Worm (Caenorhabditis elegans) whole organism, L4 larva: ENCODE results near the gene tag-293.

Experiments
- F10B5.3 ChIP-seq: sonication (generic microtip); optimal IDR thresholded peaks from 2 replicates; lab custom pipeline; 2016; ENCODE audit warnings: mild to moderate bottlenecking, missing genetic modification characterization, missing compliant biosample characterization
- F44E2.7 ChIP-seq: fragments of 200-800 bp; sonication (Bioruptor generic); IDR thresholded peaks from 2 replicates; pipeline ENCODE4 v2.1.2; 2022; ENCODE audit warnings: missing genetic modification characterization, missing compliant biosample characterization
- T26A8.4 ChIP-seq: fragments of 200-800 bp; sonication (Bioruptor generic); IDR thresholded peaks from 2 replicates; pipeline ENCODE4 v1.3.6; 2022; ENCODE audit warnings: missing genetic modification characterization, missing compliant biosample characterization
- Y75B8A.6 ChIP-seq: fragments of 200-800 bp; sonication (Bioruptor generic); IDR thresholded peaks from 2 replicates; pipeline ENCODE4 v1.3.6; 2022; ENCODE audit warnings: missing genetic modification reagents, missing genetic modification characterization, missing compliant biosample characterization
- ama-1 ChIP-seq: fragments of 150-350 bp; optimal IDR thresholded peaks from 2 replicates; lab custom pipeline; 2014; ENCODE audit warnings: inconsistent platforms, mixed read lengths
- ceh-20 ChIP-seq: fragments of 200-800 bp; sonication (Bioruptor generic); IDR thresholded peaks from 2 replicates; pipeline ENCODE4 v1.3.6; 2022; ENCODE audit warnings: missing genetic modification reagents, missing genetic modification characterization, missing compliant biosample characterization
- ceh-28 ChIP-seq: fragments of 150-350 bp; optimal IDR thresholded peaks from 2 replicates; lab custom pipeline; 2014; ENCODE audit warnings: missing biosample characterization, missing genetic modification reagents, missing genetic modification characterization
- ceh-32 ChIP-seq: sonication (generic microtip); optimal IDR thresholded peaks from 2 replicates; lab custom pipeline; 2016; ENCODE audit warnings: mild to moderate bottlenecking, missing genetic modification characterization, missing compliant biosample characterization; ENCODE audit not compliant: poor library complexity
- ceh-44 ChIP-seq: fragments of 200-800 bp; sonication (Bioruptor generic); IDR thresholded peaks from 2 replicates; pipeline ENCODE4 v1.3.6; 2022; ENCODE audit warnings: missing genetic modification reagents, missing genetic modification characterization, missing compliant biosample characterization
- ctbp-1 ChIP-seq: fragments of 200-800 bp; sonication (Bioruptor generic); IDR thresholded peaks from 2 replicates; pipeline ENCODE4 v1.3.6; 2022; ENCODE audit warnings: missing genetic modification reagents, missing genetic modification characterization, missing compliant biosample characterization
- daf-12 ChIP-seq: fragments of 150-350 bp; optimal IDR thresholded peaks from 2 replicates; lab custom pipeline; 2014; ENCODE audit warnings: missing biosample characterization, missing genetic modification reagents, missing genetic modification characterization
- daf-16 ChIP-seq, 3 experiments: sonication (generic microtip); optimal IDR thresholded peaks; 2 replicates each; lab custom pipeline; 2016 to 2017; ENCODE audit warnings: missing genetic modification characterization in 3 of 3, missing genetic modification reagents in 3 of 3, mild to moderate bottlenecking in 2 of 3, missing compliant biosample characterization in 2 of 3, missing biosample characterization in 1 of 3, moderate library complexity in 1 of 3
- daf-19 ChIP-seq: fragments of 200-800 bp; sonication (Bioruptor generic); conservative IDR thresholded peaks from 2 replicates; pipeline ENCODE4 v1.3.6; 2022; ENCODE audit warnings: missing genetic modification characterization, missing compliant biosample characterization
- daf-8 ChIP-seq: fragments of 200-800 bp; sonication (Bioruptor generic); IDR thresholded peaks from 2 replicates; pipeline ENCODE4 v1.3.6; 2022; ENCODE audit warnings: missing genetic modification characterization, missing compliant biosample characterization
- dmd-6 ChIP-seq: fragments of 200-800 bp; sonication (Bioruptor generic); IDR thresholded peaks from 2 replicates; pipeline ENCODE4 v1.3.6; 2022; ENCODE audit warnings: missing genetic modification reagents, missing genetic modification characterization, missing compliant biosample characterization
- egl-27 ChIP-seq: sonication (generic microtip); optimal IDR thresholded peaks from 3 replicates; lab custom pipeline; 2017; ENCODE audit warnings: missing biosample characterization, missing genetic modification reagents, missing genetic modification characterization
- gei-8 ChIP-seq: fragments of 200-800 bp; sonication (Bioruptor generic); optimal IDR thresholded peaks from 2 replicates; lab custom pipeline; 2018; ENCODE audit warnings: mild to moderate bottlenecking, missing genetic modification characterization, missing compliant biosample characterization
- hlh-11 ChIP-seq: fragments of 200-800 bp; sonication (Bioruptor generic); optimal IDR thresholded peaks from 2 replicates; lab custom pipeline; 2018; ENCODE audit warnings: mild to moderate bottlenecking, missing genetic modification characterization, missing compliant biosample characterization
- hmg-1.1 ChIP-seq: fragments of 200-800 bp; sonication (Bioruptor generic); IDR thresholded peaks from 2 replicates; pipeline ENCODE4 v1.3.6; 2022; ENCODE audit warnings: missing genetic modification reagents, missing genetic modification characterization, missing compliant biosample characterization
- lin-1 ChIP-seq: fragments of 200-800 bp; sonication (Bioruptor generic); IDR thresholded peaks from 2 replicates; pipeline ENCODE4 v1.3.6; 2022; ENCODE audit warnings: missing genetic modification reagents, missing genetic modification characterization, missing compliant biosample characterization
- lir-3 ChIP-seq: sonication (generic microtip); optimal IDR thresholded peaks from 2 replicates; lab custom pipeline; 2016; ENCODE audit warnings: mild to moderate bottlenecking, missing genetic modification characterization, missing compliant biosample characterization
- madf-9 ChIP-seq: fragments of 200-800 bp; sonication (Bioruptor generic); conservative IDR thresholded peaks from 2 replicates; pipeline ENCODE4 v1.3.6; 2022; ENCODE audit warnings: missing genetic modification reagents, missing genetic modification characterization, missing compliant biosample characterization
- mdl-1 ChIP-seq, 2 experiments: fragments of 150-350 bp in 1 of 2; sonication (generic microtip) in 1 of 2; optimal IDR thresholded peaks; 2 replicates each; lab custom pipeline; 2014 to 2017; ENCODE audit warnings: missing biosample characterization in 2 of 2, missing genetic modification characterization in 2 of 2
- nhr-28 ChIP-seq: fragments of 150-350 bp; optimal IDR thresholded peaks from 2 replicates; lab custom pipeline; 2014; ENCODE audit warnings: missing biosample characterization, missing genetic modification characterization
- nhr-76 ChIP-seq: fragments of 150-350 bp; optimal IDR thresholded peaks from 2 replicates; lab custom pipeline; 2014; ENCODE audit warnings: missing biosample characterization, missing genetic modification characterization
- nhr-77 ChIP-seq: fragments of 150-350 bp; optimal IDR thresholded peaks from 2 replicates; lab custom pipeline; 2014; ENCODE audit warnings: missing biosample characterization, missing genetic modification characterization
- php-3 ChIP-seq: fragments of 200-800 bp; sonication (Bioruptor generic); IDR thresholded peaks from 2 replicates; pipeline ENCODE4 v1.3.6; 2022; ENCODE audit warnings: missing genetic modification reagents, missing genetic modification characterization, missing compliant biosample characterization
- pqm-1 ChIP-seq: sonication (generic microtip); optimal IDR thresholded peaks from 2 replicates; lab custom pipeline; 2017; ENCODE audit warnings: missing biosample characterization, missing genetic modification characterization
- snpc-1.2 ChIP-seq: fragments of 200-800 bp; sonication (Bioruptor generic); IDR thresholded peaks from 2 replicates; pipeline ENCODE4 v1.3.6; 2022; ENCODE audit warnings: missing genetic modification reagents, missing genetic modification characterization, missing compliant biosample characterization
- tag-97 ChIP-seq: fragments of 200-800 bp; sonication (Bioruptor generic); IDR thresholded peaks from 2 replicates; pipeline ENCODE4 v1.3.6; 2022; ENCODE audit warnings: missing genetic modification characterization, missing compliant biosample characterization
- unc-39 ChIP-seq: sonication (generic microtip); optimal IDR thresholded peaks from 2 replicates; lab custom pipeline; 2017; ENCODE audit warnings: missing biosample characterization, missing genetic modification characterization
- unc-62 ChIP-seq, 3 experiments: fragments of 150-350 bp in 1 of 3; sonication (generic microtip); optimal IDR thresholded peaks in 2 of 3; peaks in 1 of 3; 1 replicate in 1 of 3; 2 replicates in 2 of 3; lab custom pipeline; 2014 to 2017; ENCODE audit warnings: missing biosample characterization in 3 of 3, missing genetic modification characterization in 3 of 3, missing genetic modification reagents in 3 of 3, missing genotype in 1 of 3
- zfp-3 ChIP-seq: fragments of 200-800 bp; sonication (Bioruptor generic); conservative IDR thresholded peaks from 2 replicates; pipeline ENCODE4 v1.3.6; 2022; ENCODE audit warnings: missing genetic modification reagents, missing genetic modification characterization, missing compliant biosample characterization
- zip-2 ChIP-seq: fragments of 150-350 bp; optimal IDR thresholded peaks from 2 replicates; lab custom pipeline; 2014; ENCODE audit warnings: missing biosample characterization, missing genetic modification characterization

tag-293 gene

ce11 chrV:7369578-7369977, 14.2 kb upstream of the tag-293 start, which contains the start of gene srj-14:
TSS of gene srj-14 (plus strand) at chrV:7369708.
- TF ChIP-seq unc-62 (GFP tag; optimal IDR thresholded peaks at IDR 0.05 in 1 of 2; lab: Kevin White, UChicago) = peak in 1 of 2 experiments; percentile 93
- TF ChIP-seq unc-62 (tag; optimal IDR thresholded peaks at IDR 0.05; lab: Kevin White, UChicago) = no peak
- no peak for TF ChIP-seq ceh-32

ce11 chrV:7364951-7365350, 9.6 kb upstream of the tag-293 start, which contains the start of gene exc-13:
TSS of gene exc-13 (plus strand) at chrV:7365251.
- TF ChIP-seq php-3 (GFP tag; lab: Robert Waterston, UW) (no peak), daf-16 (GFP tag; optimal IDR thresholded peaks at IDR 0.05; lab: Kevin White, UChicago) (peak in 1 of 2 experiments; percentile 90), daf-16 (tag; optimal IDR thresholded peaks at IDR 0.05; lab: Kevin White, UChicago) (no peak)

ce11 chrV:7364059-7364458, 8.7 kb upstream of the tag-293 start, which contains the start of gene cyp-35A2:
TSS of gene cyp-35A2 (minus strand) at chrV:7364182.
- TF ChIP-seq daf-16 (GFP tag; optimal IDR thresholded peaks at IDR 0.05; lab: Kevin White, UChicago) (no peak), daf-16 (tag; optimal IDR thresholded peaks at IDR 0.05; lab: Kevin White, UChicago) (peak; percentile 91), pqm-1 (peak; percentile 52), gei-8 (GFP tag; lab: Kevin White, UChicago) (no peak), nhr-28 (tag; lab: Kevin White, UChicago) (peak; percentile 71), dmd-6 (GFP tag; lab: Robert Waterston, UW) (peak; percentile 57; the same call in 1 of the 2 replicates), hlh-11 (tag; lab: Kevin White, UChicago) (peak; percentile 53)

ce11 chrV:7361673-7362072, 6.3 kb upstream of the tag-293 start, which contains the start of gene cyp-35A1:
TSS of gene cyp-35A1 (minus strand) at chrV:7361773.
- no peak for TF ChIP-seq Y75B8A.6 (GFP tag; lab: Robert Waterston, UW)
- TF ChIP-seq snpc-1.2 (GFP tag; lab: Robert Waterston, UW) = no peak
- no peak for TF ChIP-seq F10B5.3
- TF ChIP-seq mdl-1 (tag; optimal IDR thresholded peaks at IDR 0.05; lab: Kevin White, UChicago) = no peak
- TF ChIP-seq nhr-77 = no peak
- no peak for TF ChIP-seq zfp-3 (GFP tag; lab: Robert Waterston, UW)
- TF ChIP-seq tag-97 (GFP tag; lab: Robert Waterston, UW) = no peak
- no peak for TF ChIP-seq daf-12 (tag; lab: Kevin White, UChicago)
- no peak for TF ChIP-seq ceh-44 (GFP tag; lab: Robert Waterston, UW)
- TF ChIP-seq lin-1 (GFP tag; lab: Robert Waterston, UW) = no peak
- no peak for TF ChIP-seq ama-1 (lab: Kevin White, UChicago)
- TF ChIP-seq unc-39 = no peak

ce11 chrV:7357132-7357531, 1.8 kb upstream of the tag-293 start, which contains the start of gene C03G6.6:
TSS of gene C03G6.6 (plus strand) at chrV:7357432.
- TF ChIP-seq ceh-28 (tag; lab: Kevin White, UChicago) (no peak), mdl-1 (tag; optimal IDR thresholded peaks at IDR 0.05; lab: Kevin White, UChicago) (no peak), F44E2.7 (GFP tag; lab: Robert Waterston, UW) (no peak), daf-19 (GFP tag; lab: Robert Waterston, UW) (no peak), madf-9 (no peak), ceh-20 (GFP tag; lab: Robert Waterston, UW) (no peak), nhr-76 (tag; lab: Kevin White, UChicago) (no peak), unc-39 (no peak), zip-2 (tag; lab: Kevin White, UChicago) (no peak), hmg-1.1 (no peak), lir-3 (tag; lab: Kevin White, UChicago) (no peak), hlh-11 (tag; lab: Kevin White, UChicago) (no peak), egl-27 (tag; lab: Kevin White, UChicago) (no peak), daf-8 (GFP tag; lab: Robert Waterston, UW) (no peak), unc-62 (GFP tag; optimal IDR thresholded peaks at IDR 0.05 in 1 of 2; lab: Kevin White, UChicago) (no peak), unc-62 (tag; optimal IDR thresholded peaks at IDR 0.05; lab: Kevin White, UChicago) (no peak), T26A8.4 (no peak), ctbp-1 (GFP tag; lab: Robert Waterston, UW) (no peak)
